Fruit fly (Drosophila melanogaster) whole organism, embryonic: ENCODE results near the gene CG1638.

ENCODE experiments used
- Atf-2 ChIP-seq: fragments of 200-800 bp; sonication (Bioruptor generic); optimal IDR thresholded peaks from 2 replicates; lab custom pipeline; 2016; ENCODE audit warnings: missing biosample characterization, missing genetic modification characterization
- Awh ChIP-seq: fragments of 200-800 bp; sonication (Bioruptor generic); IDR thresholded peaks from 2 replicates; pipeline ENCODE4, ENCODE4 v1.3.6; 2022; ENCODE audit warnings: missing biosample characterization, missing genetic modification characterization
- B-H1 ChIP-seq: fragments of 200-800 bp; sonication (Bioruptor generic); IDR thresholded peaks from 3 replicates; pipeline ENCODE4 v1.3.6; 2022; ENCODE audit warnings: missing biosample characterization, missing genetic modification characterization
- Bdp1 ChIP-seq: fragments of 200-800 bp; sonication (Bioruptor generic); optimal IDR thresholded peaks from 3 replicates; lab custom pipeline; 2016; ENCODE audit warnings: missing biosample characterization, missing genetic modification characterization
- CG10267 ChIP-seq: fragments of 200-800 bp; sonication (Bioruptor generic); optimal IDR thresholded peaks from 2 replicates; lab custom pipeline; 2018; ENCODE audit warnings: missing biosample characterization, mild to moderate bottlenecking, missing genetic modification characterization, moderate library complexity
- CG10959 ChIP-seq: fragments of 200-800 bp; sonication (Bioruptor generic); IDR thresholded peaks from 2 replicates; pipeline ENCODE4 v1.3.6; 2022; ENCODE audit warnings: missing biosample characterization, missing genetic modification characterization
- CG11456 ChIP-seq: fragments of 200-800 bp; sonication (Bioruptor generic); IDR thresholded peaks from 3 replicates; pipeline ENCODE4 v1.3.6; 2022; ENCODE audit warnings: missing biosample characterization, missing genetic modification characterization
- CG12104 ChIP-seq: fragments of 200-800 bp; sonication (Bioruptor generic); optimal IDR thresholded peaks from 3 replicates; lab custom pipeline; 2016; ENCODE audit warnings: missing biosample characterization, missing genetic modification characterization
- CG12744 ChIP-seq: fragments of 200-800 bp; sonication (Bioruptor generic); optimal IDR thresholded peaks from 2 replicates; lab custom pipeline; 2016; ENCODE audit warnings: missing biosample characterization, missing genetic modification characterization
- CG13296 ChIP-seq: fragments of 200-800 bp; sonication (Bioruptor generic); optimal IDR thresholded peaks from 3 replicates; lab custom pipeline; 2018; ENCODE audit warnings: missing biosample characterization, mild to moderate bottlenecking, missing genetic modification characterization
- CG15011 ChIP-seq: fragments of 200-800 bp; sonication (Bioruptor generic); optimal IDR thresholded peaks from 3 replicates; lab custom pipeline; 2018; ENCODE audit warnings: missing biosample characterization, mild to moderate bottlenecking, missing genetic modification characterization
- CG15479 ChIP-seq: fragments of 200-800 bp; sonication (Bioruptor generic); optimal IDR thresholded peaks from 3 replicates; lab custom pipeline; 2019; ENCODE audit warnings: missing biosample characterization, mild to moderate bottlenecking, missing genetic modification characterization, moderate library complexity
- CG1602 ChIP-seq: fragments of 200-800 bp; sonication (Bioruptor generic); optimal IDR thresholded peaks from 3 replicates; lab custom pipeline; 2016; ENCODE audit warnings: missing biosample characterization, missing genetic modification characterization
- CG17328 ChIP-seq: fragments of 200-800 bp; sonication (Bioruptor generic); IDR thresholded peaks from 2 replicates; pipeline ENCODE4 v1.3.6; 2022; ENCODE audit warnings: missing biosample characterization, missing genetic modification characterization
- CG18764 ChIP-seq: fragments of 200-800 bp; sonication (Bioruptor generic); optimal IDR thresholded peaks from 3 replicates; lab custom pipeline; 2016; ENCODE audit warnings: missing biosample characterization, missing genetic modification characterization
- CG31365 ChIP-seq: fragments of 200-800 bp; sonication (Bioruptor generic); optimal IDR thresholded peaks from 2 replicates; lab custom pipeline; 2018; ENCODE audit warnings: missing biosample characterization, mild to moderate bottlenecking, missing genetic modification characterization
- CG34422 ChIP-seq: fragments of 200-800 bp; sonication (Bioruptor generic); IDR thresholded peaks from 3 replicates; pipeline ENCODE4 v1.3.6; 2022; ENCODE audit warnings: missing biosample characterization, missing genetic modification characterization
- CG4282 ChIP-seq: fragments of 200-800 bp; sonication (Bioruptor generic); optimal IDR thresholded peaks from 2 replicates; lab custom pipeline; 2016; ENCODE audit warnings: missing biosample characterization, missing genetic modification characterization
- CG4328 ChIP-seq: fragments of 200-800 bp; sonication (Bioruptor generic); optimal IDR thresholded peaks from 3 replicates; lab custom pipeline; 2017; ENCODE audit warnings: missing biosample characterization, missing genetic modification reagents, missing genetic modification characterization
- CG7987 ChIP-seq: fragments of 200-800 bp; sonication (Bioruptor generic); optimal IDR thresholded peaks from 2 replicates; lab custom pipeline; 2018; ENCODE audit warnings: missing biosample characterization, mild to moderate bottlenecking, missing genetic modification characterization, moderate library complexity
- Camta ChIP-seq: fragments of 200-800 bp; sonication (Bioruptor generic); optimal IDR thresholded peaks from 2 replicates; lab custom pipeline; 2016; ENCODE audit warnings: missing biosample characterization, missing genetic modification characterization
- CkIIα-i1 ChIP-seq: fragments of 200-800 bp; sonication (Bioruptor generic); IDR thresholded peaks from 2 replicates; pipeline ENCODE4 v1.3.6; 2022; ENCODE audit warnings: missing biosample characterization, missing genetic modification characterization
- Dref ChIP-seq: fragments of 200-800 bp; sonication (Bioruptor generic); IDR thresholded peaks from 2 replicates; pipeline ENCODE4 v1.3.6; 2022; ENCODE audit warnings: missing biosample characterization, missing genetic modification characterization
- Gsc ChIP-seq: fragments of 200-800 bp; sonication (Bioruptor generic); IDR thresholded peaks from 2 replicates; pipeline ENCODE4 v1.3.6; 2022; ENCODE audit warnings: missing biosample characterization, missing genetic modification characterization
- H2.0 ChIP-seq: fragments of 200-800 bp; sonication (Bioruptor generic); IDR thresholded peaks from 2 replicates; pipeline ENCODE4 v1.3.6; 2022; ENCODE audit warnings: missing biosample characterization, missing genetic modification characterization
- HLH3B ChIP-seq: fragments of 200-800 bp; sonication (Bioruptor generic); IDR thresholded peaks from 2 replicates; pipeline ENCODE4 v1.3.6; 2022; ENCODE audit warnings: missing biosample characterization, missing genetic modification characterization
- HLHmδ ChIP-seq: fragments of 200-800 bp; sonication (Bioruptor generic); optimal IDR thresholded peaks from 2 replicates; lab custom pipeline; 2018; ENCODE audit warnings: missing biosample characterization, mild to moderate bottlenecking, missing genetic modification characterization, moderate library complexity
- Optix ChIP-seq: fragments of 200-800 bp; sonication (Bioruptor generic); IDR thresholded peaks from 3 replicates; pipeline ENCODE4 v1.3.6; 2022; ENCODE audit warnings: missing biosample characterization, missing genetic modification characterization
- PHDP ChIP-seq: fragments of 200-800 bp; sonication (Bioruptor generic); optimal IDR thresholded peaks from 3 replicates; lab custom pipeline; 2018; ENCODE audit warnings: missing biosample characterization, mild to moderate bottlenecking, missing genetic modification characterization, moderate library complexity
- Ravus ChIP-seq: fragments of 200-800 bp; sonication (Bioruptor generic); IDR thresholded peaks from 2 replicates; pipeline ENCODE4 v1.3.6; 2022; ENCODE audit warnings: missing biosample characterization, missing genetic modification characterization
- ara ChIP-seq: fragments of 200-800 bp; sonication (Bioruptor generic); IDR thresholded peaks from 2 replicates; pipeline ENCODE4 v1.3.6; 2022; ENCODE audit warnings: missing biosample characterization, missing genetic modification characterization
- btn ChIP-seq: fragments of 200-800 bp; sonication (Bioruptor generic); optimal IDR thresholded peaks from 2 replicates; lab custom pipeline; 2016; ENCODE audit warnings: missing biosample characterization, missing genetic modification characterization
- chm ChIP-seq: fragments of 200-800 bp; sonication (Bioruptor generic); IDR thresholded peaks from 2 replicates; pipeline ENCODE4 v1.3.6; 2022; ENCODE audit warnings: missing biosample characterization, missing genetic modification characterization
- crc ChIP-seq: fragments of 200-800 bp; sonication (Bioruptor generic); optimal IDR thresholded peaks from 2 replicates; lab custom pipeline; 2016; ENCODE audit warnings: missing biosample characterization, missing genetic modification characterization
- dati ChIP-seq: fragments of 200-800 bp; sonication (Bioruptor generic); IDR thresholded peaks from 2 replicates; pipeline ENCODE4 v1.3.6; 2022; ENCODE audit warnings: missing biosample characterization, missing genetic modification characterization
- fd64A ChIP-seq: fragments of 200-800 bp; sonication (Bioruptor generic); optimal IDR thresholded peaks from 3 replicates; lab custom pipeline; 2018; ENCODE audit warnings: missing biosample characterization, mild to moderate bottlenecking, missing genetic modification characterization
- gfzf ChIP-seq: fragments of 200-800 bp; sonication (Bioruptor generic); optimal IDR thresholded peaks from 2 replicates; lab custom pipeline; 2016; ENCODE audit warnings: missing biosample characterization, mild to moderate bottlenecking, missing genetic modification characterization, moderate library complexity
- knrl ChIP-seq: fragments of 200-800 bp; sonication (Bioruptor generic); IDR thresholded peaks from 3 replicates; pipeline ENCODE4 v1.3.6; 2022; ENCODE audit warnings: missing biosample characterization, missing genetic modification characterization; ENCODE audit not compliant: partially characterized antibody
- lola ChIP-seq, 3 experiments: fragments of >200 bp in 2 of 3; fragments of 200-800 bp in 1 of 3; sonication (Bioruptor generic) in 1 of 3; optimal IDR thresholded peaks; 2 replicates each; lab custom pipeline; 2017 to 2019; ENCODE audit warnings: missing biosample characterization in 3 of 3, missing genetic modification characterization in 3 of 3, mild to moderate bottlenecking in 1 of 3, moderate library complexity in 1 of 3
- lov ChIP-seq, 2 experiments: fragments of 200-800 bp in 1 of 2; fragments of >200 bp in 1 of 2; sonication (Bioruptor generic) in 1 of 2; IDR thresholded peaks in 1 of 2; optimal IDR thresholded peaks in 1 of 2; 2 replicates in 1 of 2; 3 replicates in 1 of 2; pipeline versions ENCODE4 v1.3.6 to Lab custom; 2017 to 2022; ENCODE audit warnings: missing biosample characterization in 1 of 2, missing genetic modification characterization in 1 of 2
- nau ChIP-seq: fragments of 200-800 bp; sonication (Bioruptor generic); optimal IDR thresholded peaks from 3 replicates; lab custom pipeline; 2017; ENCODE audit warnings: missing biosample characterization, mild to moderate bottlenecking, missing genetic modification characterization, missing genetic modification reagents
- pnt ChIP-seq: fragments of 200-800 bp; sonication (Bioruptor generic); optimal IDR thresholded peaks from 3 replicates; lab custom pipeline; 2016; ENCODE audit warnings: missing biosample characterization, missing genetic modification characterization
- pzg ChIP-seq: fragments of 200-800 bp; sonication (Bioruptor generic); optimal IDR thresholded peaks from 3 replicates; lab custom pipeline; 2018; ENCODE audit warnings: missing biosample characterization, mild to moderate bottlenecking, missing genetic modification characterization, moderate library complexity
- repo ChIP-seq: fragments of 200-800 bp; sonication (Bioruptor generic); optimal IDR thresholded peaks from 2 replicates; lab custom pipeline; 2016; ENCODE audit warnings: missing biosample characterization, missing genetic modification characterization
- sens-2 ChIP-seq: fragments of 200-800 bp; sonication (Bioruptor generic); IDR thresholded peaks from 2 replicates; pipeline ENCODE4 v1.3.6; 2022; ENCODE audit warnings: missing biosample characterization, missing genetic modification characterization
- sr ChIP-seq: fragments of 200-800 bp; sonication (Bioruptor generic); IDR thresholded peaks from 3 replicates; pipeline ENCODE4 v1.3.6; 2022; ENCODE audit warnings: missing biosample characterization, missing genetic modification characterization
- sug ChIP-seq: fragments of 200-800 bp; optimal IDR thresholded peaks from 2 replicates; lab custom pipeline; 2019; ENCODE audit warnings: missing biosample characterization, mild to moderate bottlenecking, missing genetic modification characterization, moderate library complexity
- tap ChIP-seq: fragments of 200-800 bp; optimal IDR thresholded peaks from 3 replicates; lab custom pipeline; 2019; ENCODE audit warnings: missing biosample characterization, mild to moderate bottlenecking, missing genetic modification characterization, moderate library complexity
- tx ChIP-seq: fragments of 200-800 bp; sonication (Bioruptor generic); optimal IDR thresholded peaks from 2 replicates; lab custom pipeline; 2016; ENCODE audit warnings: missing biosample characterization, missing genetic modification characterization
- unpg ChIP-seq: fragments of 200-800 bp; sonication (Bioruptor generic); optimal IDR thresholded peaks from 3 replicates; lab custom pipeline; 2018; ENCODE audit warnings: missing biosample characterization, mild to moderate bottlenecking, missing genetic modification characterization, moderate library complexity
- vvl ChIP-seq: fragments of 200-800 bp; sonication (Bioruptor generic); IDR thresholded peaks from 2 replicates; pipeline ENCODE4 v1.3.6; 2022; ENCODE audit warnings: missing biosample characterization, missing genetic modification characterization

Gene CG1638

dm6 chr3R:31616001-31616400 is 25.6 kb downstream of the CG1638 start, which contains the start of the genes Mnat9 and CG1792 (continued):
- peak; percentile 99 for TF ChIP-seq H2.0
- TF ChIP-seq tx (GFP tag; lab: Kevin White, UChicago), result peak; percentile 99
- TF ChIP-seq CG11456 (GFP tag; lab: Robert Waterston, UW), result peak; percentile 100
- TF ChIP-seq fd64A (GFP tag; lab: Kevin White, UChicago), result peak; percentile 94
- TF ChIP-seq Atf-2 (GFP tag; lab: Kevin White, UChicago), result peak; percentile 99
- TF ChIP-seq nau, result peak; percentile 97
- TF ChIP-seq sr, result peak; percentile 98
- TF ChIP-seq Bdp1 (GFP tag; lab: Kevin White, UChicago), result peak; percentile 95
- peak; percentile 94 for TF ChIP-seq Ravus (GFP tag; lab: Robert Waterston, UW)
- TF ChIP-seq gfzf (GFP tag; lab: Kevin White, UChicago), result peak; percentile 54
- TF ChIP-seq CG15011, result peak; percentile 94
- TF ChIP-seq btn (GFP tag; lab: Kevin White, UChicago), result peak; percentile 95
- peak; percentile 99 for TF ChIP-seq dati
- peak; percentile 98 for TF ChIP-seq repo (GFP tag; lab: Kevin White, UChicago)
- TF ChIP-seq sens-2 (GFP tag; lab: Robert Waterston, UW), result peak; percentile 99
- peak; percentile 98 for TF ChIP-seq CG12744 (GFP tag; lab: Kevin White, UChicago)
- TF ChIP-seq HLH3B (GFP tag; lab: Robert Waterston, UW), result peak; percentile 99
- TF ChIP-seq Optix, result peak; percentile 98
- peak; percentile 96 for TF ChIP-seq Gsc (GFP tag; lab: Robert Waterston, UW)
- peak; percentile 54 for TF ChIP-seq Dref (GFP tag; lab: Robert Waterston, UW)
- TF ChIP-seq pnt (GFP tag; lab: Kevin White, UChicago), result peak; percentile 99
- TF ChIP-seq CG12104, result peak; percentile 98
- TF ChIP-seq CG7987, result peak; percentile 98
- peak; percentile 14 for TF ChIP-seq CG15479 (GFP tag; lab: Kevin White, UChicago)
- peak; percentile 97 for TF ChIP-seq CG10959 (GFP tag; lab: Robert Waterston, UW)
- TF ChIP-seq CG1602 (GFP tag; lab: Kevin White, UChicago), result peak; percentile 99
- peak; percentile 99 for TF ChIP-seq ara
- peak; percentile 98 for TF ChIP-seq PHDP (tag; lab: Kevin White, UChicago)
- TF ChIP-seq knrl, result no peak
- peak; percentile 99 for TF ChIP-seq Awh (GFP tag; lab: Robert Waterston, UW)
- TF ChIP-seq CG17328 (GFP tag; lab: Robert Waterston, UW), result peak; percentile 99
- peak in 1 of 3 experiments; percentile 95 for TF ChIP-seq lola (GFP tag; optimal IDR thresholded peaks at IDR 0.05; lab: Kevin White, UChicago)
- TF ChIP-seq B-H1 (GFP tag; lab: Robert Waterston, UW), result peak; percentile 99
- TF ChIP-seq tap (tag; lab: Kevin White, UChicago), result peak; percentile 98
- no peak for TF ChIP-seq lov (optimal IDR thresholded peaks at IDR 0.05; lab: Kevin White, UChicago)
- peak; percentile 99 for TF ChIP-seq lov (GFP tag; IDR thresholded peaks at IDR 0.05; lab: Robert Waterston, UW)
- TF ChIP-seq sug (tag; lab: Kevin White, UChicago), result peak; percentile 94
- TF ChIP-seq Camta (GFP tag; lab: Kevin White, UChicago), result peak; percentile 98
- peak; percentile 97 for TF ChIP-seq CG4282 (GFP tag; lab: Kevin White, UChicago)
- TF ChIP-seq HLHmδ, result no peak
- peak; percentile 100 for TF ChIP-seq CG34422 (GFP tag; lab: Robert Waterston, UW)
- TF ChIP-seq vvl (GFP tag; lab: Robert Waterston, UW), result peak; percentile 100
- peak; percentile 93 for TF ChIP-seq CG10267 (tag; lab: Kevin White, UChicago)
- peak; percentile 98 for TF ChIP-seq unpg (GFP tag; lab: Kevin White, UChicago)
- peak; percentile 96 for TF ChIP-seq CG13296
- TF ChIP-seq crc (GFP tag; lab: Kevin White, UChicago), result peak; percentile 97
- TF ChIP-seq CG18764 (GFP tag; lab: Kevin White, UChicago), result peak; percentile 98
- TF ChIP-seq chm (GFP tag; lab: Robert Waterston, UW), result peak; percentile 99
- peak; percentile 89 for TF ChIP-seq CG4328 (GFP tag; lab: Kevin White, UChicago)
- peak; percentile 94 for TF ChIP-seq CkIIα-i1 (GFP tag; lab: Robert Waterston, UW)
- TF ChIP-seq pzg (GFP tag; lab: Kevin White, UChicago), result peak; percentile 82
- peak; percentile 86 for TF ChIP-seq CG31365
